Worm (Caenorhabditis elegans): ENCODE measurements around the gene mec-1.

DNA sequence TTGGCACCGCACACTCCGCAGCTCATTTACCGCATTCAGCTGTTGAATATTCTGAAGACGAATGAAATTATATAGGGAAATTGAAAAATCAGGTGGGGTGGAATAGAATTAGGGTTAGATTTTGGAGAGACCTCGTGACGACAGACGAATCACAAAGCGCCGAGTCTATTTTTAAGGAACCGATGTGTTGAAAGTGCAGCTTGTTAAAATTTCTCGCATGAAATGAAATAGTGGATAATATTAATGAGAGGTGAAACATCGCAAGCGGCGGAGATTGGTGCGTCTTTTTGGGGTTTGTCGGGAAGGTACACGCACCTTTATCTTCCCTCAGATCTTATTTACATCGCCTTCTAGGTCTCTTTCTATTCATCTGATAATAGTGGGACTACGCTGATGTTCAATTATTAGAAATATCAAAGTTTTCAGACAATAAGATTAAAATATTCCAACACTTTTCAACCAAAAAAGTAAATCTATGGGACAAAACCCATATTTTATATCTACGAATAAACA is 33.3 kb downstream of the mec-1 start, which contains the start of gene nhr-140:
- TF ChIP-seq W03F9.2 (tag; optimal IDR thresholded peaks at IDR 0.05) = no peak
- TF ChIP-seq him-1 (tag; optimal IDR thresholded peaks at IDR 0.05) = no peak
- TF ChIP-seq dao-5 (tag; optimal IDR thresholded peaks at IDR 0.05) = no peak

Measured in whole organism, L4/young adult.